Worm (Caenorhabditis elegans): ENCODE data around the gene T01C4.8.

Gene T01C4.8

ce11 chrV:7129460-7129859 lies at the start of gene T01C4.8:
T01C4.8 (minus strand) TSS chrV:7129560.
- TF ChIP-seq dao-5 (tag; optimal IDR thresholded peaks at IDR 0.05) (no peak), W03F9.2 (tag; optimal IDR thresholded peaks at IDR 0.05) (no peak), him-1 (tag; optimal IDR thresholded peaks at IDR 0.05) (no peak)

DNA sequence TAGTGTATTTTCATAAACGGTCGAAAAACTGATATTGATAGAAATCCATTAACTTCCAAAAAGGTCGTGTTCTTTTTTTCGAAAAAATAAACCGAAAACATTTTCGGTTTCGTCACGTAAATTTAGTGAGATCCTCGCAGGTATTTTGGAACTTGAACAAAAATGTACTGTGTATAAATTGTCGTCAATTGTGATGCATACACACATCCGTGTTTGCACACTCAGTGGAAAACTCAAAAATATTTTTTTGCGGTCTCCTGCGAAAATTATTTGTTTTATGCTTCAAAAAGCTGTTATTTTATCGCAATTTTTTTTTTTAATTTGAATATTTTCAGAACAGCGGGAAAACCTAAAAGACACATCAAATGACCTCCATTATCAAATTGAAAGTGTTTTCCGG lies 49.5 kb upstream of the T01C4.8 start, which contains the start of gene cpsf-2:
Gene cpsf-2 (plus strand): TSS at position 330 of the 400 bp plus-strand sequence.
- TF ChIP-seq him-1 (tag; optimal IDR thresholded peaks at IDR 0.05), result no peak

DNA sequence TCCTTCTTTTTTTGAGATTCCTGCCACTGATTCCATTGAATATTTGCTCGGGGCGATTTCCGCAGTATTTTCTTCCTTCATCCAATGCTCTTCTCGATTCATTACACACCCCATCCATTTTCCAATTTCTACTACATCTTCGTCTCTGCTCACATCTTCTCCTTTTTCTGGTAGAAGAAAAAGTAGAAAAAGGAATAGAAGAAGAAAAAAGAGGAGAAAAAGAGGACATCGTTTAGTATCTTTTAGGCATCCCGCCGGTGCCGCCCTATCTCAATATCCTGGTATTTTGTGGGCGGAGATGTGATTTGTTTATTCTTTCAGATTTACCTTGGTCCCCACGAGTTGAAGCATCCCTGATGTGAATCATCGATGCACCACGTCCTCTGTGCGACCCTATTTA lies 45.8 kb upstream of the T01C4.8 start, which contains the start of gene lgc-39:
Gene lgc-39 (plus strand): TSS at position 301 of the 400 bp plus-strand sequence.
- TF ChIP-seq dao-5 (tag; optimal IDR thresholded peaks at IDR 0.05) (no peak), him-1 (tag; optimal IDR thresholded peaks at IDR 0.05) (no peak), W03F9.2 (tag; optimal IDR thresholded peaks at IDR 0.05) (no peak)

DNA sequence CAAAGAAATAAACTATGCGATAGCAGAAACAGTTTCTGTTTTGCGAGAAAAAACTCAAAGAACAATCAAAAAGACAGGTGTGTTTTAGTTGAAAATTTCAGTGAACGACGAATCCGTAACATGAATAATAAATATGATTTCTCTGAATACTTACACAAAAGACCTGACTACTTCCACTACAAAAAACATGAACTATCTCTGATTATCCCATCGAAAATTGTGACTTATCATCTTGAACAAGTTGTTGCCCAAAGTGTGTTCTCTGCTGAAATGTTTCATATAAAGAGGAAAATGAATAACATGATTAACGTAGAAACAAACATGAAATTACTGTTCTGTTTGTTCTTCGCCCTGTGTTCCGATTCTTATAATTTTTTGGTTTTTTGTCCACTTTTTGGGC lies 37.3 kb upstream of the T01C4.8 start, which contains the start of gene ugt-36:
Gene ugt-36 (plus strand): TSS at position 301 of the 400 bp plus-strand sequence.
- TF ChIP-seq dao-5 (tag; optimal IDR thresholded peaks at IDR 0.05), result no peak

DNA sequence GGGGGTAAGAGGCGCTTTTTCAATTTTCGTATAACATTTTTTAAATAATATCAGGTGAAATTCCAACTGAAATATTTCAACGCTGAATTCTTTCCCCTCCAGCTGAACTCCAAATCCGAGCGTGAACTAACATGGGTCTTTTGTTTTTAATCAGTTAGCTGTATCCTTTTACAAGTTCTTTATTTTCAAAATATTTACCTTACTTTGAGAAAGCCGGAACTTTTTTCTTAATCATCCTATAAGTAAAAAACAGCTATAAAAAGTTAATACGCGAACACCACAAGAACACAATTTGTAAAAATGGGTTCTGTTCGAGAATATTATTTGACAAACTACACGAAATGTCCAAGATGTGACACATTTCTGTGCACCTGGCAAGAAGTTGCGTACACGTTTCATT lies 34.9 kb upstream of the T01C4.8 start, which contains the start of gene srh-83:
Gene srh-83 (plus strand): TSS at position 301 of the 400 bp plus-strand sequence.
- TF ChIP-seq him-1 (tag; optimal IDR thresholded peaks at IDR 0.05) (no peak), W03F9.2 (tag; optimal IDR thresholded peaks at IDR 0.05) (no peak), dao-5 (tag; optimal IDR thresholded peaks at IDR 0.05) (no peak)

- TF ChIP-seq him-1 (tag; optimal IDR thresholded peaks at IDR 0.05) (no peak), W03F9.2 (tag; optimal IDR thresholded peaks at IDR 0.05) (no peak), dao-5 (tag; optimal IDR thresholded peaks at IDR 0.05) (no peak)
These were observed 34.2 kb upstream of the T01C4.8 start, which contains the start of gene ugt-41 for ce11 chrV:7163477-7164114. ugt-41 (minus strand) TSS chrV:7163595.

DNA sequence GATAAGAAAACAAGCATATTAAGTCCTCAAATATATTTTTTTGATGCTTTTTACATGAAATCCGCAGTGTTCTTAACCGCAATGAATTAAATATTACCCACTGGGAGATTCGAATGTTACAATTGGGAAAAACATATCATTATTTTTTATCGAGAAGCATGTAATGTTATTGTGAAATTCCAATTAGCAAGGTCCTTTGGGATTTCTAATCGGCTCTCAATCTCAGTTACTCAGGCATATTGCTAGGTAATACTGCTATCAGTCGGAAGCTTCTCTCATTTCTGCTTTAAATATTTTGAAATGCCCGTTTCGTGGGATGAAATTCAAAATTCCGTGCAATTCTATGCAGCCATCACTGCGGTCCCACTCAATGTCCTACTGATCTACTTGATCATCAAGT lies 30.0 kb upstream of the T01C4.8 start, which contains the start of gene str-204:
Gene str-204 (plus strand): TSS at position 301 of the 400 bp plus-strand sequence.
- no peak for TF ChIP-seq W03F9.2 (tag; optimal IDR thresholded peaks at IDR 0.05)
- TF ChIP-seq him-1 (tag; optimal IDR thresholded peaks at IDR 0.05), result no peak
- no peak for TF ChIP-seq dao-5 (tag; optimal IDR thresholded peaks at IDR 0.05)

DNA sequence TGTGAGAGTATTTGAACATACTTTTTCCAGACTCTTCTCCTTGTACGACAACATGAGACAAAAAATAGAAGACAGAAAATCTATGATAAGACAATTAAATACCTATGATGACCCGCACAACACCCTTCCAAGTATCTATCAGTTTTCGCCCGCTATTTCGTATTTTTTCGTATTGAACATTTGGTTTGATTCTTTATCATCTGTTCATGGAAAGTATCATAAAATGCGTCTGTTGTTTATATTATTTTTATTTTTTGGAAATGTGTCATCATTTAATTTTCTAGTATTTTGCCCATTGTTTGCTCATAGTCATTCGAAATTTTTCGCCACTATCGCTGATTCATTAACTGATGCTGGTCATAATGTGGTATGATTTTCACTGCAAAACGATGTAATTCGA lies 27.7 kb upstream of the T01C4.8 start, which contains the start of gene ugt-39:
Gene ugt-39 (plus strand): TSS at position 54 of the 400 bp plus-strand sequence.
- TF ChIP-seq him-1 (tag; optimal IDR thresholded peaks at IDR 0.05) (no peak), dao-5 (tag; optimal IDR thresholded peaks at IDR 0.05) (no peak), W03F9.2 (tag; optimal IDR thresholded peaks at IDR 0.05) (no peak)

ce11 chrV:7156079-7156478 lies 26.7 kb upstream of the T01C4.8 start, which contains the start of gene F10D2.10:
F10D2.10 (minus strand) TSS chrV:7156179.
- TF ChIP-seq dao-5 (tag; optimal IDR thresholded peaks at IDR 0.05) (no peak), W03F9.2 (tag; optimal IDR thresholded peaks at IDR 0.05) (no peak)

- TF ChIP-seq W03F9.2 (tag; optimal IDR thresholded peaks at IDR 0.05) (no peak), dao-5 (tag; optimal IDR thresholded peaks at IDR 0.05) (no peak), him-1 (tag; optimal IDR thresholded peaks at IDR 0.05) (no peak)
These were observed 23.7 kb upstream of the T01C4.8 start, which contains the start of gene fat-7 for ce11 chrV:7153046-7153445. fat-7 (minus strand) TSS chrV:7153146.

ce11 chrV:7150570-7150969 lies 21.2 kb upstream of the T01C4.8 start, which contains the start of gene F10D2.8:
F10D2.8 (minus strand) TSS chrV:7150714.
- TF ChIP-seq him-1 (tag; optimal IDR thresholded peaks at IDR 0.05) (no peak), W03F9.2 (tag; optimal IDR thresholded peaks at IDR 0.05) (no peak), dao-5 (tag; optimal IDR thresholded peaks at IDR 0.05) (no peak)

DNA sequence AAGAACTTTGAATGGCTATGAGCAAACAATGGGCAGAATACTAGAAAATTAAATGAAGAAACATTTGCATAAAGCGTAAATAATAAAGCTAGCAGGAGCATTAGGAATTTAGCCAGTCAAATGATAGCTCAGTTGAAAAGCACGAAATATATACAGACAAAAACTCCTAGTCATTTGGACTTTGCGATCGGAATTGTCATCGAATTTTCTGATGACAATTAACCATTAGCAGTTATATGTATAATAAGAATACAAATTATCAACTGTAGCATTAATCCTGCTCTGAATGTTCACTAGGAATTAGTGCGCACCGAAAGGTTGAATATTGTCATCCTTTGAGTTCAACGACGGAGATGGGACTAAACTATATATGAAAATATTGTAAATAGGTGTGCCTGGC lies 18.0 kb upstream of the T01C4.8 start, which contains the start of gene ugt-38:
Gene ugt-38 (minus strand): TSS at position 101 of the 400 bp plus-strand sequence.
- TF ChIP-seq dao-5 (tag; optimal IDR thresholded peaks at IDR 0.05), result no peak
- TF ChIP-seq W03F9.2 (tag; optimal IDR thresholded peaks at IDR 0.05), result no peak
- TF ChIP-seq him-1 (tag; optimal IDR thresholded peaks at IDR 0.05), result no peak

DNA sequence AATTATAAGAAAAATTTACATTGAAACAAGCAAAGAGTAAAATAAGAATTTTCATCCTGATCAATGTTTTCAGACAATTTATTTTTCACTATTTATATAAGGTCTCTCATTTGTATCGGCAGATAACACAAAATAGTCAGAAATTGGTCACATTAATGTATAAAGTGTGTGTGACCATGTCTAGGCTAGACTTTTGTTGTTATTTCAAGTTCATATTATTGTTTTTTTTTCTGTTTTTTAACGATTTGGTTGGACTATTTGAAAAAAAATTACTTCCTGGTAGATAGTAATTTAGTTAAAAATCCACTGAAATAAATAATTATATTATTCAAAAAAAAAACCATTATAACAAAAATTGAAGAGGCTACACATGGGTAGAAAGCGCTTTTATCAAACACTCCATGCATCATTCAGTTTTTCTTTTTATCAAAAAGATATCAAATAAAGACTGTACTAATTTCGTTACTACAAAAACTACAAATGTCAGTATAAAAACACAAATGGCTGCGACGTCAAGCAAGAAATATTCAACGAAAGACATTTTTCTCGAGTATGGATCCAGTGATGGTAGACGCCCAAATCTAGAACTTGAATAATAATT lies 16.0 kb upstream of the T01C4.8 start, which contains the start of gene ugt-37:
Gene ugt-37 (minus strand): TSS at position 69 of the 601 bp plus-strand sequence.
- TF ChIP-seq him-1 (tag; optimal IDR thresholded peaks at IDR 0.05) (no peak), dao-5 (tag; optimal IDR thresholded peaks at IDR 0.05) (no peak), W03F9.2 (tag; optimal IDR thresholded peaks at IDR 0.05) (no peak)

- TF ChIP-seq W03F9.2 (tag; optimal IDR thresholded peaks at IDR 0.05), result no peak
- TF ChIP-seq dao-5 (tag; optimal IDR thresholded peaks at IDR 0.05), result no peak
- TF ChIP-seq him-1 (tag; optimal IDR thresholded peaks at IDR 0.05), result no peak
These were observed 13.3 kb upstream of the T01C4.8 start for ce11 chrV:7142661-7143060.

Measured in whole organism, L4/young adult.